Worm (Caenorhabditis elegans) whole organism, L4/young adult: ENCODE results near the gene R05G9.5.

Source experiments
- dao-5 ChIP-seq: sonication (generic microtip); optimal IDR thresholded peaks from 2 replicates; lab custom pipeline; 2016; ENCODE audit warnings: missing genotype, missing genetic modification characterization, moderate library complexity, missing compliant biosample characterization
- him-1 ChIP-seq: sonication (generic microtip); optimal IDR thresholded peaks from 2 replicates; lab custom pipeline; 2016; ENCODE audit warnings: missing genotype, missing genetic modification reagents, missing genetic modification characterization, missing compliant biosample characterization

- TF ChIP-seq him-1 = no peak
- TF ChIP-seq dao-5 = no peak
These were observed 2.8 kb upstream of the R05G9.5 start, which contains the start of gene R05G9.1 for ce11 chrII:6502826-6503225.
